Fruit fly (Drosophila melanogaster) whole organism, embryonic: ENCODE measurements around the gene SIDL.
A peak's percentile ranks its signal among the peaks of the same experiment; 100 is the strongest.

Source experiments
- Antp ChIP-seq: fragments of 200-800 bp; sonication (Bioruptor generic); optimal IDR thresholded peaks from 3 replicates; lab custom pipeline; 2016; ENCODE audit warnings: missing biosample characterization, missing genetic modification characterization
- Atf-2 ChIP-seq: fragments of 200-800 bp; sonication (Bioruptor generic); optimal IDR thresholded peaks from 2 replicates; lab custom pipeline; 2016; ENCODE audit warnings: missing biosample characterization, missing genetic modification characterization
- B-H1 ChIP-seq: fragments of 200-800 bp; sonication (Bioruptor generic); IDR thresholded peaks from 3 replicates; pipeline ENCODE4 v1.3.6; 2022; ENCODE audit warnings: missing biosample characterization, missing genetic modification characterization
- B-H2 ChIP-seq: fragments of 200-800 bp; sonication (Bioruptor generic); optimal IDR thresholded peaks from 2 replicates; lab custom pipeline; 2018; ENCODE audit warnings: missing biosample characterization, mild to moderate bottlenecking, missing genetic modification characterization
- CG10321 ChIP-seq: fragments of 200-800 bp; sonication (Bioruptor generic); IDR thresholded peaks from 2 replicates; pipeline ENCODE4 v1.3.6; 2022; ENCODE audit warnings: missing biosample characterization, missing genetic modification characterization
- CG12942 ChIP-seq: fragments of 200-800 bp; sonication (Bioruptor generic); optimal IDR thresholded peaks from 3 replicates; lab custom pipeline; 2016; ENCODE audit warnings: missing biosample characterization, missing genetic modification characterization
- CG13894 ChIP-seq: fragments of 200-800 bp; sonication (Bioruptor generic); optimal IDR thresholded peaks from 3 replicates; lab custom pipeline; 2018; ENCODE audit warnings: missing biosample characterization, mild to moderate bottlenecking, missing genetic modification characterization, moderate library complexity
- CG16779 ChIP-seq: fragments of 200-800 bp; sonication (Bioruptor generic); IDR thresholded peaks from 2 replicates; pipeline ENCODE4 v1.3.6; 2022; ENCODE audit warnings: missing biosample characterization, missing genetic modification characterization
- CG17361 ChIP-seq: fragments of 200-800 bp; sonication (Bioruptor generic); IDR thresholded peaks from 3 replicates; pipeline ENCODE4 v1.3.6; 2022; ENCODE audit warnings: missing biosample characterization, missing genetic modification characterization
- CG18011 ChIP-seq: fragments of 200-800 bp; sonication (Bioruptor generic); optimal IDR thresholded peaks from 2 replicates; lab custom pipeline; 2017; ENCODE audit warnings: missing biosample characterization, missing genetic modification characterization, mild to moderate bottlenecking, moderate library complexity, missing genotype
- CG2116 ChIP-seq: fragments of 200-800 bp; sonication (Bioruptor generic); optimal IDR thresholded peaks from 3 replicates; lab custom pipeline; 2018; ENCODE audit warnings: missing biosample characterization, mild to moderate bottlenecking, missing genetic modification characterization
- CG31365 ChIP-seq: fragments of 200-800 bp; sonication (Bioruptor generic); optimal IDR thresholded peaks from 2 replicates; lab custom pipeline; 2018; ENCODE audit warnings: missing biosample characterization, mild to moderate bottlenecking, missing genetic modification characterization
- CG4282 ChIP-seq: fragments of 200-800 bp; sonication (Bioruptor generic); optimal IDR thresholded peaks from 2 replicates; lab custom pipeline; 2016; ENCODE audit warnings: missing biosample characterization, missing genetic modification characterization
- CG4424 ChIP-seq: fragments of 200-800 bp; sonication (Bioruptor generic); optimal IDR thresholded peaks from 3 replicates; lab custom pipeline; 2016; ENCODE audit warnings: missing biosample characterization, missing genetic modification characterization
- CG4617 ChIP-seq: fragments of 200-800 bp; sonication (Bioruptor generic); optimal IDR thresholded peaks from 3 replicates; lab custom pipeline; 2016; ENCODE audit warnings: missing biosample characterization, missing genetic modification characterization, borderline replicate concordance
- CG4820 ChIP-seq: fragments of 200-800 bp; sonication (Bioruptor generic); optimal IDR thresholded peaks from 3 replicates; lab custom pipeline; 2016; ENCODE audit warnings: missing biosample characterization, missing genetic modification characterization
- CG6654 ChIP-seq: fragments of 200-800 bp; sonication (Bioruptor generic); optimal IDR thresholded peaks from 2 replicates; lab custom pipeline; 2017; ENCODE audit warnings: missing biosample characterization, mild to moderate bottlenecking, missing genetic modification characterization
- CG6683 ChIP-seq: fragments of 200-800 bp; sonication (Bioruptor generic); optimal IDR thresholded peaks from 2 replicates; lab custom pipeline; 2017; ENCODE audit warnings: missing biosample characterization, mild to moderate bottlenecking, missing genetic modification characterization, missing genetic modification reagents
- CG7271 ChIP-seq: fragments of 200-800 bp; sonication (Bioruptor generic); optimal IDR thresholded peaks from 2 replicates; lab custom pipeline; 2018; ENCODE audit warnings: missing biosample characterization, mild to moderate bottlenecking, missing genetic modification characterization, moderate library complexity
- CG8281 ChIP-seq: fragments of 200-800 bp; sonication (Bioruptor generic); optimal IDR thresholded peaks from 2 replicates; lab custom pipeline; 2018; ENCODE audit warnings: missing biosample characterization, mild to moderate bottlenecking, missing genetic modification characterization, moderate library complexity
- CG8290 ChIP-seq, 3 experiments: fragments of 200-800 bp; sonication (Bioruptor generic); optimal IDR thresholded peaks; 2 replicates each; lab custom pipeline; 2016 to 2019; ENCODE audit warnings: missing biosample characterization in 3 of 3, missing genetic modification characterization in 3 of 3, mild to moderate bottlenecking in 2 of 3, moderate library complexity in 1 of 3
- CG8924 ChIP-seq: fragments of 200-800 bp; optimal IDR thresholded peaks from 3 replicates; lab custom pipeline; 2019; ENCODE audit warnings: missing biosample characterization, mild to moderate bottlenecking, missing genetic modification characterization, moderate library complexity
- CG9876 ChIP-seq: fragments of 200-800 bp; sonication (Bioruptor generic); optimal IDR thresholded peaks from 2 replicates; lab custom pipeline; 2016; ENCODE audit warnings: missing biosample characterization, missing genetic modification characterization
- CG9932 ChIP-seq: fragments of 200-800 bp; sonication (Bioruptor generic); IDR thresholded peaks from 2 replicates; pipeline ENCODE4 v1.3.6; 2022; ENCODE audit warnings: missing biosample characterization, missing genetic modification characterization
- Chrac-16 ChIP-seq: fragments of 200-800 bp; sonication (Bioruptor generic); optimal IDR thresholded peaks from 3 replicates; lab custom pipeline; 2016; ENCODE audit warnings: missing biosample characterization, missing genetic modification characterization
- CrebB ChIP-seq: fragments of 200-800 bp; sonication (Bioruptor generic); optimal IDR thresholded peaks from 3 replicates; lab custom pipeline; 2018; ENCODE audit warnings: missing biosample characterization, mild to moderate bottlenecking, missing genetic modification characterization
- Dek ChIP-seq: fragments of 200-800 bp; sonication (Bioruptor generic); optimal IDR thresholded peaks from 3 replicates; lab custom pipeline; 2019; ENCODE audit warnings: missing biosample characterization, mild to moderate bottlenecking, missing genetic modification characterization, moderate library complexity
- Neu2 ChIP-seq: fragments of 200-800 bp; sonication (Bioruptor generic); optimal IDR thresholded peaks from 3 replicates; lab custom pipeline; 2016; ENCODE audit warnings: missing biosample characterization, missing genetic modification characterization, borderline replicate concordance
- Nf-YB ChIP-seq: fragments of 200-800 bp; sonication (Bioruptor generic); optimal IDR thresholded peaks from 3 replicates; lab custom pipeline; 2019; ENCODE audit warnings: missing biosample characterization, mild to moderate bottlenecking, missing genetic modification characterization, moderate library complexity
- Oli ChIP-seq: fragments of 200-800 bp; sonication (Bioruptor generic); optimal IDR thresholded peaks from 2 replicates; lab custom pipeline; 2018; ENCODE audit warnings: missing biosample characterization, mild to moderate bottlenecking, missing genetic modification characterization, moderate library complexity
- Optix ChIP-seq: fragments of 200-800 bp; sonication (Bioruptor generic); IDR thresholded peaks from 3 replicates; pipeline ENCODE4 v1.3.6; 2022; ENCODE audit warnings: missing biosample characterization, missing genetic modification characterization
- PHDP ChIP-seq: fragments of 200-800 bp; sonication (Bioruptor generic); optimal IDR thresholded peaks from 3 replicates; lab custom pipeline; 2018; ENCODE audit warnings: missing biosample characterization, mild to moderate bottlenecking, missing genetic modification characterization, moderate library complexity
- Stat92E ChIP-seq, 3 experiments: fragments of >200 bp in 2 of 3; fragments of 200-800 bp in 1 of 3; sonication (Bioruptor generic) in 1 of 3; optimal IDR thresholded peaks; 2 replicates each; lab custom pipeline; 2017 to 2019; ENCODE audit warnings: missing biosample characterization in 3 of 3, missing genetic modification characterization in 3 of 3, mild to moderate bottlenecking in 1 of 3, moderate library complexity in 1 of 3
- amos ChIP-seq: fragments of 200-800 bp; sonication (Bioruptor generic); IDR thresholded peaks from 2 replicates; pipeline ENCODE4 v1.3.6; 2022; ENCODE audit warnings: missing biosample characterization, missing genetic modification characterization; ENCODE audit not compliant: partially characterized antibody
- cwo ChIP-seq: fragments of 200-800 bp; sonication (Bioruptor generic); optimal IDR thresholded peaks from 3 replicates; lab custom pipeline; 2017; ENCODE audit warnings: missing biosample characterization, missing genetic modification characterization, mild to moderate bottlenecking, moderate library complexity, missing genetic modification reagents
- dati ChIP-seq: fragments of 200-800 bp; sonication (Bioruptor generic); IDR thresholded peaks from 2 replicates; pipeline ENCODE4 v1.3.6; 2022; ENCODE audit warnings: missing biosample characterization, missing genetic modification characterization
- ftz-f1 ChIP-seq: fragments of 200-800 bp; sonication (Bioruptor generic); optimal IDR thresholded peaks from 2 replicates; lab custom pipeline; 2016; ENCODE audit warnings: missing biosample characterization, missing genetic modification characterization
- fu2 ChIP-seq: fragments of 200-800 bp; sonication (Bioruptor generic); optimal IDR thresholded peaks from 2 replicates; lab custom pipeline; 2016; ENCODE audit warnings: missing biosample characterization, missing genetic modification characterization
- gro ChIP-seq: fragments of 200-800 bp; sonication (Bioruptor generic); optimal IDR thresholded peaks from 2 replicates; lab custom pipeline; 2016; ENCODE audit warnings: missing biosample characterization, missing genetic modification characterization
- gsb ChIP-seq: fragments of 200-800 bp; sonication (Bioruptor generic); IDR thresholded peaks from 2 replicates; pipeline ENCODE4 v1.3.6; 2022; ENCODE audit warnings: missing biosample characterization, missing genetic modification characterization
- hbn ChIP-seq: fragments of 200-800 bp; sonication (Bioruptor generic); IDR thresholded peaks from 2 replicates; pipeline ENCODE4 v1.3.6; 2022; ENCODE audit warnings: missing biosample characterization, missing genetic modification characterization; ENCODE audit not compliant: partially characterized antibody
- luna ChIP-seq: fragments of 200-800 bp; sonication (Bioruptor generic); optimal IDR thresholded peaks from 2 replicates; lab custom pipeline; 2016; ENCODE audit warnings: missing biosample characterization, missing genetic modification characterization
- mld ChIP-seq: fragments of 200-800 bp; sonication (Bioruptor generic); IDR thresholded peaks from 3 replicates; pipeline ENCODE4 v1.3.6; 2022; ENCODE audit warnings: missing biosample characterization, missing genetic modification characterization; ENCODE audit not compliant: partially characterized antibody
- oc ChIP-seq: fragments of 200-800 bp; sonication (Bioruptor generic); optimal IDR thresholded peaks from 2 replicates; lab custom pipeline; 2018; ENCODE audit warnings: missing biosample characterization, mild to moderate bottlenecking, missing genetic modification characterization, moderate library complexity
- ro ChIP-seq: fragments of 200-800 bp; sonication (Bioruptor generic); IDR thresholded peaks from 2 replicates; pipeline ENCODE4 v1.3.6; 2022; ENCODE audit warnings: missing biosample characterization, missing genetic modification characterization
- sens ChIP-seq: fragments of 200-800 bp; sonication (Bioruptor generic); peaks from one replicate; lab custom pipeline; 2016; ENCODE audit warnings: missing biosample characterization, missing genetic modification characterization
- ssp ChIP-seq: fragments of 200-800 bp; sonication (Bioruptor generic); IDR thresholded peaks from 2 replicates; pipeline ENCODE4 v1.3.6; 2022; ENCODE audit warnings: missing biosample characterization, missing genetic modification characterization
- tap ChIP-seq: fragments of 200-800 bp; optimal IDR thresholded peaks from 3 replicates; lab custom pipeline; 2019; ENCODE audit warnings: missing biosample characterization, mild to moderate bottlenecking, missing genetic modification characterization, moderate library complexity
- vfl ChIP-seq: fragments of 200-800 bp; sonication (Bioruptor generic); optimal IDR thresholded peaks from 2 replicates; lab custom pipeline; 2016; ENCODE audit warnings: missing biosample characterization, missing genetic modification characterization

Gene SIDL

DNA sequence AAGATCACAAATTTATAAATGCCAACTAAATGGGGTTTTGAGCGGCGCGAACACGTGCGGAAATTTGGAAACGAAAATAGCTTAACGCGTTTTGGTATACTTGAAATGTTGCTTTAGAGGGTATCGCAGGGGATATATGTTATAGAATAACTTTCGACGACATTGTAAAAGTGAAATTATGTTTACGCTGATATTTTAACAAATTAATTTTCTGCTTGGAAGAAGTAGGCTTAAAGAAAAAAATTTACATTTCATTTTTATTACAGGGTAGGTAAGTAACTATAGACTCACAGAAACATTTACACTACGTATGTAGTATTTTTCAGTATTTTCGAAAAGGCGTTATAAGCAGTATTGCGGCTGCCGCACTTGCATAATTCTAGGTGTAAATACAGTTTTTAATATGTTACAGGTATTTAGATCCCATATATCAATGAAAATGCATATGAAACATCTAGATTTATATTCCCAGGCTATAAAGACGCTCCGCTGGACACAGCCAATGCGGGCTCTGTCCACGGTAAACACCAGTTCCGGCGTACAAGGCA, 10.7 kb upstream of the SIDL start, which contains the start of the genes Art3 and mRpS10 (continued):
- peak; percentile 100 for TF ChIP-seq gsb (GFP tag; lab: Robert Waterston, UW)
- TF ChIP-seq CG12942 (GFP tag; lab: Kevin White, UChicago), result peak; percentile 100
- TF ChIP-seq CG4820, result peak; percentile 99
- peak; percentile 100 for TF ChIP-seq Neu2 (GFP tag; lab: Kevin White, UChicago)
- TF ChIP-seq Dek (tag; lab: Kevin White, UChicago), result peak; percentile 100
- TF ChIP-seq B-H1 (GFP tag; lab: Robert Waterston, UW), result peak; percentile 100
- peak; percentile 100 for TF ChIP-seq dati (GFP tag; lab: Robert Waterston, UW)
- TF ChIP-seq CrebB (tag; lab: Kevin White, UChicago), result peak; percentile 100
- TF ChIP-seq CG7271 (tag; lab: Kevin White, UChicago), result peak; percentile 100
- TF ChIP-seq B-H2 (GFP tag; lab: Kevin White, UChicago), result peak; percentile 100
- TF ChIP-seq sens, result peak; percentile 100
- peak; percentile 95 for TF ChIP-seq CG31365
- TF ChIP-seq Atf-2 (GFP tag; lab: Kevin White, UChicago), result peak; percentile 100
- TF ChIP-seq Stat92E (GFP tag; optimal IDR thresholded peaks at IDR 0.05; lab: Kevin White, UChicago), result peak in 1 of 3 experiments; percentile 100
- TF ChIP-seq vfl (GFP tag; lab: Kevin White, UChicago), result peak; percentile 99
- TF ChIP-seq mld (GFP tag; lab: Robert Waterston, UW), result no peak
- peak; percentile 100 for TF ChIP-seq CG4424 (GFP tag; lab: Kevin White, UChicago)
- TF ChIP-seq CG8281 (tag; lab: Kevin White, UChicago), result peak; percentile 97
- peak; percentile 100 for TF ChIP-seq CG8290 (GFP tag; optimal IDR thresholded peaks at IDR 0.05; lab: Kevin White, UChicago)
- TF ChIP-seq CG8290 (tag; optimal IDR thresholded peaks at IDR 0.05; lab: Kevin White, UChicago), result peak; percentile 99 to 100
- peak; percentile 100 for TF ChIP-seq CG4617 (GFP tag; lab: Kevin White, UChicago)
- TF ChIP-seq CG8924 (tag; lab: Kevin White, UChicago), result peak; percentile 100
- TF ChIP-seq Antp (GFP tag; lab: Kevin White, UChicago), result peak; percentile 100
- TF ChIP-seq CG18011 (GFP tag; lab: Kevin White, UChicago), result peak; percentile 93
- TF ChIP-seq CG2116 (GFP tag; lab: Kevin White, UChicago), result peak; percentile 94
- TF ChIP-seq fu2 (GFP tag; lab: Kevin White, UChicago), result peak; percentile 100
- peak; percentile 100 for TF ChIP-seq oc (tag; lab: Kevin White, UChicago)
- peak; percentile 99 for TF ChIP-seq luna (GFP tag; lab: Kevin White, UChicago)
- TF ChIP-seq CG10321 (GFP tag; lab: Robert Waterston, UW), result peak; percentile 92
- peak; percentile 99 for TF ChIP-seq CG9876 (GFP tag; lab: Kevin White, UChicago)
- TF ChIP-seq Oli (tag; lab: Kevin White, UChicago), result peak; percentile 100
- peak; percentile 47 for TF ChIP-seq hbn (GFP tag; lab: Robert Waterston, UW)
- peak; percentile 100 for TF ChIP-seq PHDP (tag; lab: Kevin White, UChicago)
- TF ChIP-seq CG6654, result peak; percentile 96
- peak; percentile 100 for TF ChIP-seq ro
- TF ChIP-seq CG4282, result peak; percentile 98
- peak; percentile 100 for TF ChIP-seq CG17361 (GFP tag; lab: Robert Waterston, UW)
- peak; percentile 94 for TF ChIP-seq Nf-YB (GFP tag; lab: Kevin White, UChicago)
- TF ChIP-seq CG6683 (GFP tag; lab: Kevin White, UChicago), result peak; percentile 99
- peak; percentile 100 for TF ChIP-seq Chrac-16
- peak; percentile 97 for TF ChIP-seq ssp (GFP tag; lab: Robert Waterston, UW)
- peak; percentile 100 for TF ChIP-seq CG16779 (GFP tag; lab: Robert Waterston, UW)
- peak; percentile 100 for TF ChIP-seq CG9932 (GFP tag; lab: Robert Waterston, UW)
- TF ChIP-seq ftz-f1 (GFP tag; lab: Kevin White, UChicago), result peak; percentile 94
- TF ChIP-seq tap (tag; lab: Kevin White, UChicago), result peak; percentile 100
- peak; percentile 100 for TF ChIP-seq gro
- peak; percentile 100 for TF ChIP-seq CG13894
- TF ChIP-seq amos, result no peak
- peak; percentile 88; the same call in 2 of the 3 replicates for TF ChIP-seq Optix (GFP tag; lab: Robert Waterston, UW)
- peak; percentile 99 for TF ChIP-seq cwo (GFP tag; lab: Kevin White, UChicago)
